Fruit fly (Drosophila melanogaster): ENCODE data around the gene CG32795.

DNA sequence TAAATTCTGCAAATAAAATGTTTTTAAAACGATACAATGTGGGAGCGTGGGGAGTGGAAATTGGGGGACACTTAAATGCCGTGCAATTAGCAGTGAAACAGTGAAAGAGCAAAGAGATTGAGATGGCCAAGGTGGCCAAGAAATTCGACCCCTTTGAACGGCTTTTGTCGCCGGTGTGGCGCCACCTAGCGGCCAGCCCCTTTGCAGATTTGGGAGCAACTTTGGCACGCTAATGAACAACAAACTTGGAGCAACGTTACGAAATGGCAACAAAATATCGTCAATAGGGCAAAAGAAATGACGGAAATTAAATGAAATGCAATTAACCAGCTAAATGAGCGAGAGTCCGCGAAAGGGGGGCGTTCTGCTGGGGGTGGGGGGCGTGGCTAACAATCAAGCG, 20.7 kb upstream of the CG32795 start:
- no peak for TF ChIP-seq Dfd (GFP tag; optimal IDR thresholded peaks at IDR 0.05)
- no peak for TF ChIP-seq woc (GFP tag; optimal IDR thresholded peaks at IDR 0.05)
